Fruit fly (Drosophila melanogaster) whole organism, prepupa: ENCODE data around the gene CG44004.

Experiments used
- CG15336 ChIP-seq: fragments of 200-800 bp; sonication (Bioruptor generic); IDR thresholded peaks from 2 replicates; pipeline ENCODE4 v1.3.6; 2022; ENCODE audit warnings: missing biosample characterization, missing genetic modification characterization
- CG31627 ChIP-seq: fragments of 200-800 bp; sonication (Bioruptor generic); optimal IDR thresholded peaks from 3 replicates; lab custom pipeline; 2016; ENCODE audit warnings: missing biosample characterization, missing genetic modification characterization
- CG3919 ChIP-seq: fragments of 200-800 bp; sonication (Bioruptor generic); optimal IDR thresholded peaks from 3 replicates; lab custom pipeline; 2016; ENCODE audit warnings: missing biosample characterization, missing genetic modification characterization
- CG6276 ChIP-seq: fragments of 200-800 bp; sonication (Bioruptor generic); optimal IDR thresholded peaks from 2 replicates; lab custom pipeline; 2017; ENCODE audit warnings: missing biosample characterization, mild to moderate bottlenecking, missing genetic modification characterization
- CG9139 ChIP-seq: fragments of 200-800 bp; sonication (Bioruptor generic); optimal IDR thresholded peaks from 3 replicates; lab custom pipeline; 2017; ENCODE audit warnings: missing biosample characterization, mild to moderate bottlenecking, missing genetic modification characterization
- Eip78C ChIP-seq: fragments of 200-800 bp; sonication (Bioruptor generic); peaks from one replicate; lab custom pipeline; 2016; ENCODE audit warnings: missing biosample characterization, missing genetic modification characterization
- Gug ChIP-seq: fragments of 200-800 bp; sonication (Bioruptor generic); IDR thresholded peaks from 2 replicates; pipeline ENCODE4 v1.3.6; 2022; ENCODE audit warnings: missing biosample characterization, missing genetic modification characterization
- Hr4 ChIP-seq: fragments of 200-800 bp; sonication (Bioruptor generic); optimal IDR thresholded peaks from 3 replicates; lab custom pipeline; 2016; ENCODE audit warnings: missing biosample characterization, missing genetic modification characterization
- cyc ChIP-seq: fragments of 200-800 bp; sonication (Bioruptor generic); optimal IDR thresholded peaks from 3 replicates; lab custom pipeline; 2016; ENCODE audit warnings: missing biosample characterization, missing genetic modification characterization
- fd59A ChIP-seq: fragments of 200-800 bp; sonication (Bioruptor generic); optimal IDR thresholded peaks from 2 replicates; lab custom pipeline; 2017; ENCODE audit warnings: missing biosample characterization, mild to moderate bottlenecking, missing genetic modification characterization, missing genetic modification reagents
- fd85E ChIP-seq: fragments of 200-800 bp; sonication (Bioruptor generic); optimal IDR thresholded peaks from 3 replicates; lab custom pipeline; 2016; ENCODE audit warnings: missing biosample characterization, missing genetic modification characterization
- pdm3 ChIP-seq: fragments of 200-800 bp; sonication (Bioruptor generic); optimal IDR thresholded peaks from 3 replicates; lab custom pipeline; 2016; ENCODE audit warnings: missing biosample characterization, missing genetic modification characterization
- ss ChIP-seq, 2 experiments: fragments of 200-800 bp; sonication (Bioruptor generic); optimal IDR thresholded peaks; 2 replicates in 1 of 2; 3 replicates in 1 of 2; lab custom pipeline; 2017 to 2018; ENCODE audit warnings: mild to moderate bottlenecking in 2 of 2, missing biosample characterization in 2 of 2, missing genetic modification characterization in 2 of 2, moderate library complexity in 1 of 2
- topi ChIP-seq: fragments of 200-800 bp; sonication (Bioruptor generic); optimal IDR thresholded peaks from 3 replicates; lab custom pipeline; 2016; ENCODE audit warnings: missing biosample characterization, missing genetic modification characterization

DNA sequence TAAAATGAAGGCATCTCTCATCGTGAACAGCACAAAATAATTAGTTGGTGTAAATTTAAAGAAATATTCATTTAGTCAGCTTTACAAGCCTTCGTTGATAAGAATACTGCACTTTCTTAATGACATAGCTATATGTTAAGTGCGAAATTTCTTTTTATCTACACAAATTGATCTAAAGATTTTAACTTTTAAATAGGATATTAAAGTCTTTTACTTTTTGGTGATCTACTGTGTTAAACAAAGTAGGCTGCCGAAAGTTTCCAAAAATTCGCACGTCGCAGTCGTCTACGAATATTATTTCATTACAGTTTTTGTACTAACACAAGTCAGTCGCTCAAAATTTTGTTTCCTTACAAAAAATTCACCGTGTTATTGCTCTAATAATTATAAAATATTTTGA lies 31.2 kb downstream of the CG44004 start, which contains the start of gene CG42393:
- TF ChIP-seq topi (GFP tag; lab: Kevin White, UChicago) (no peak), cyc (no peak), Eip78C (GFP tag; lab: Kevin White, UChicago) (no peak), fd85E (GFP tag; lab: Kevin White, UChicago) (no peak), CG15336 (GFP tag; lab: Robert Waterston, UW) (no peak), fd59A (GFP tag; lab: Kevin White, UChicago) (no peak), CG31627 (GFP tag; lab: Kevin White, UChicago) (no peak), Hr4 (GFP tag; lab: Kevin White, UChicago) (no peak), CG3919 (GFP tag; lab: Kevin White, UChicago) (no peak), CG9139 (GFP tag; lab: Kevin White, UChicago) (no peak), Gug (GFP tag; lab: Robert Waterston, UW) (no peak), CG6276 (GFP tag; lab: Kevin White, UChicago) (no peak), pdm3 (GFP tag; lab: Kevin White, UChicago) (no peak), ss (GFP tag; optimal IDR thresholded peaks at IDR 0.05; lab: Kevin White, UChicago) (no peak)
